Fruit fly (Drosophila melanogaster) whole organism, embryonic: Measurements from ENCODE around the gene CG13653.

Experiments used
- ATbp ChIP-seq: fragments of 200-800 bp; sonication (Bioruptor generic); optimal IDR thresholded peaks from 2 replicates; lab custom pipeline; 2017; ENCODE audit warnings: missing biosample characterization, mild to moderate bottlenecking, missing genetic modification characterization, missing genetic modification reagents
- Atf-2 ChIP-seq: fragments of 200-800 bp; sonication (Bioruptor generic); optimal IDR thresholded peaks from 2 replicates; lab custom pipeline; 2016; ENCODE audit warnings: missing biosample characterization, missing genetic modification characterization
- Awh ChIP-seq: fragments of 200-800 bp; sonication (Bioruptor generic); IDR thresholded peaks from 2 replicates; pipeline ENCODE4, ENCODE4 v1.3.6; 2022; ENCODE audit warnings: missing biosample characterization, missing genetic modification characterization
- CG12769 ChIP-seq: fragments of 200-800 bp; sonication (Bioruptor generic); optimal IDR thresholded peaks from 2 replicates; lab custom pipeline; 2019; ENCODE audit warnings: missing biosample characterization, mild to moderate bottlenecking, missing genetic modification characterization, moderate library complexity
- CG13624 ChIP-seq: fragments of 200-800 bp; sonication (Bioruptor generic); optimal IDR thresholded peaks from 2 replicates; lab custom pipeline; 2016; ENCODE audit warnings: missing biosample characterization, missing genetic modification characterization
- CG13894 ChIP-seq: fragments of 200-800 bp; sonication (Bioruptor generic); optimal IDR thresholded peaks from 3 replicates; lab custom pipeline; 2018; ENCODE audit warnings: missing biosample characterization, mild to moderate bottlenecking, missing genetic modification characterization, moderate library complexity
- CG1602 ChIP-seq: fragments of 200-800 bp; sonication (Bioruptor generic); optimal IDR thresholded peaks from 3 replicates; lab custom pipeline; 2016; ENCODE audit warnings: missing biosample characterization, missing genetic modification characterization
- CG1792 ChIP-seq: fragments of 200-800 bp; sonication (Bioruptor generic); optimal IDR thresholded peaks from 2 replicates; lab custom pipeline; 2016; ENCODE audit warnings: missing biosample characterization, missing genetic modification characterization
- CG18764 ChIP-seq: fragments of 200-800 bp; sonication (Bioruptor generic); optimal IDR thresholded peaks from 3 replicates; lab custom pipeline; 2016; ENCODE audit warnings: missing biosample characterization, missing genetic modification characterization
- CG30020 ChIP-seq: fragments of 200-800 bp; optimal IDR thresholded peaks from 2 replicates; lab custom pipeline; 2019; ENCODE audit warnings: missing biosample characterization, mild to moderate bottlenecking, missing genetic modification characterization, moderate library complexity
- CG31365 ChIP-seq: fragments of 200-800 bp; sonication (Bioruptor generic); optimal IDR thresholded peaks from 2 replicates; lab custom pipeline; 2018; ENCODE audit warnings: missing biosample characterization, mild to moderate bottlenecking, missing genetic modification characterization
- CG3847 ChIP-seq: fragments of 200-800 bp; sonication (Bioruptor generic); IDR thresholded peaks from 2 replicates; pipeline ENCODE4 v1.3.6; 2022; ENCODE audit warnings: missing biosample characterization, missing genetic modification characterization
- CG3995 ChIP-seq: fragments of 200-800 bp; sonication (Bioruptor generic); optimal IDR thresholded peaks from 3 replicates; lab custom pipeline; 2016; ENCODE audit warnings: missing biosample characterization, missing genetic modification characterization
- CG6689 ChIP-seq: fragments of 200-800 bp; sonication (Bioruptor generic); IDR thresholded peaks from 2 replicates; pipeline ENCODE4 v1.3.6; 2022; ENCODE audit warnings: missing biosample characterization, missing genetic modification characterization
- CG8478 ChIP-seq: fragments of >200 bp; optimal IDR thresholded peaks from 2 replicates; lab custom pipeline; 2018
- CG9609 ChIP-seq: fragments of 200-800 bp; sonication (Bioruptor generic); optimal IDR thresholded peaks from 3 replicates; lab custom pipeline; 2016; ENCODE audit warnings: missing biosample characterization, missing genetic modification characterization
- Camta ChIP-seq: fragments of 200-800 bp; sonication (Bioruptor generic); optimal IDR thresholded peaks from 2 replicates; lab custom pipeline; 2016; ENCODE audit warnings: missing biosample characterization, missing genetic modification characterization
- E2f1 ChIP-seq: fragments of 200-800 bp; sonication (Bioruptor generic); IDR thresholded peaks from 2 replicates; pipeline ENCODE4 v1.3.6; 2022; ENCODE audit warnings: missing biosample characterization, missing genetic modification characterization
- Fer1 ChIP-seq: fragments of 200-800 bp; sonication (Bioruptor generic); optimal IDR thresholded peaks from 2 replicates; lab custom pipeline; 2017; ENCODE audit warnings: missing biosample characterization, mild to moderate bottlenecking, missing genetic modification characterization
- HmgZ ChIP-seq: fragments of 200-800 bp; sonication (Bioruptor generic); optimal IDR thresholded peaks from 2 replicates; lab custom pipeline; 2018; ENCODE audit warnings: missing biosample characterization, mild to moderate bottlenecking, missing genetic modification characterization
- Hmr ChIP-seq: fragments of 200-800 bp; sonication (Bioruptor generic); optimal IDR thresholded peaks from 3 replicates; lab custom pipeline; 2017; ENCODE audit warnings: mild to moderate bottlenecking, missing biosample characterization, missing genetic modification reagents, missing genetic modification characterization
- Hr39 ChIP-seq: fragments of >200 bp; optimal IDR thresholded peaks from 2 replicates; lab custom pipeline; 2017
- MTF-1 ChIP-seq: fragments of 200-800 bp; sonication (Bioruptor generic); optimal IDR thresholded peaks from 2 replicates; lab custom pipeline; 2018; ENCODE audit warnings: missing biosample characterization, mild to moderate bottlenecking, missing genetic modification characterization, borderline replicate concordance
- Mes4 ChIP-seq: fragments of 200-800 bp; sonication (Bioruptor generic); optimal IDR thresholded peaks from 2 replicates; lab custom pipeline; 2016; ENCODE audit warnings: missing biosample characterization, missing genetic modification characterization
- NC2β ChIP-seq: fragments of 200-800 bp; sonication (Bioruptor generic); optimal IDR thresholded peaks from 2 replicates; lab custom pipeline; 2016; ENCODE audit warnings: missing biosample characterization, missing genetic modification characterization
- Neu2 ChIP-seq: fragments of 200-800 bp; sonication (Bioruptor generic); optimal IDR thresholded peaks from 3 replicates; lab custom pipeline; 2016; ENCODE audit warnings: missing biosample characterization, missing genetic modification characterization, borderline replicate concordance
- Ssrp ChIP-seq: fragments of 200-800 bp; sonication (Bioruptor generic); optimal IDR thresholded peaks from 2 replicates; lab custom pipeline; 2018; ENCODE audit warnings: missing biosample characterization, mild to moderate bottlenecking, missing genetic modification characterization, moderate library complexity
- Vsx1 ChIP-seq: fragments of 200-800 bp; sonication (Bioruptor generic); optimal IDR thresholded peaks from 2 replicates; lab custom pipeline; 2017; ENCODE audit warnings: missing biosample characterization, mild to moderate bottlenecking, missing genetic modification characterization, missing genetic modification reagents
- bbx ChIP-seq: fragments of 200-800 bp; sonication (Bioruptor generic); IDR thresholded peaks from 2 replicates; pipeline ENCODE4 v1.3.6; 2022; ENCODE audit warnings: missing biosample characterization, missing genetic modification characterization; ENCODE audit not compliant: partially characterized antibody
- bcd ChIP-seq: fragments of 200-800 bp; sonication (Bioruptor generic); optimal IDR thresholded peaks from 2 replicates; lab custom pipeline; 2017; ENCODE audit warnings: missing biosample characterization, mild to moderate bottlenecking, missing genetic modification characterization
- bigmax ChIP-seq: fragments of 200-800 bp; sonication (Bioruptor generic); optimal IDR thresholded peaks from 2 replicates; lab custom pipeline; 2018; ENCODE audit warnings: missing biosample characterization, mild to moderate bottlenecking, missing genetic modification characterization
- cato ChIP-seq: fragments of 200-800 bp; sonication (Bioruptor generic); optimal IDR thresholded peaks from 2 replicates; lab custom pipeline; 2016; ENCODE audit warnings: missing biosample characterization, missing genetic modification characterization, borderline replicate concordance
- corto ChIP-seq: fragments of 200-800 bp; sonication (Bioruptor generic); optimal IDR thresholded peaks from 2 replicates; lab custom pipeline; 2016; ENCODE audit warnings: missing biosample characterization, mild to moderate bottlenecking, missing genetic modification characterization, moderate library complexity
- fu2 ChIP-seq: fragments of 200-800 bp; sonication (Bioruptor generic); optimal IDR thresholded peaks from 2 replicates; lab custom pipeline; 2016; ENCODE audit warnings: missing biosample characterization, missing genetic modification characterization
- hbn ChIP-seq: fragments of 200-800 bp; sonication (Bioruptor generic); IDR thresholded peaks from 2 replicates; pipeline ENCODE4 v1.3.6; 2022; ENCODE audit warnings: missing biosample characterization, missing genetic modification characterization; ENCODE audit not compliant: partially characterized antibody
- hkb ChIP-seq, 2 experiments: fragments of 200-800 bp in 1 of 2; fragments of >200 bp in 1 of 2; sonication (Bioruptor generic) in 1 of 2; IDR thresholded peaks in 1 of 2; optimal IDR thresholded peaks in 1 of 2; 2 replicates each; pipeline versions ENCODE4 v1.3.6 to Lab custom; 2017 to 2022; ENCODE audit warnings: missing biosample characterization in 1 of 2, missing genetic modification characterization in 1 of 2
- jigr1 ChIP-seq: fragments of 200-800 bp; sonication (Bioruptor generic); IDR thresholded peaks from 3 replicates; pipeline ENCODE4 v1.3.6; 2022; ENCODE audit warnings: missing biosample characterization, missing genetic modification characterization
- kah ChIP-seq: fragments of 200-800 bp; sonication (Bioruptor generic); optimal IDR thresholded peaks from 2 replicates; lab custom pipeline; 2018; ENCODE audit warnings: missing biosample characterization, mild to moderate bottlenecking, missing genetic modification characterization
- mirr ChIP-seq: fragments of 200-800 bp; sonication (Bioruptor generic); optimal IDR thresholded peaks from 3 replicates; lab custom pipeline; 2018; ENCODE audit warnings: missing biosample characterization, mild to moderate bottlenecking, missing genetic modification characterization
- onecut ChIP-seq: fragments of 200-800 bp; sonication (Bioruptor generic); IDR thresholded peaks from 2 replicates; pipeline ENCODE4 v1.3.6; 2022; ENCODE audit warnings: missing biosample characterization, missing genetic modification characterization
- pros ChIP-seq: fragments of 200-800 bp; sonication (Bioruptor generic); optimal IDR thresholded peaks from 3 replicates; lab custom pipeline; 2019; ENCODE audit warnings: missing biosample characterization, mild to moderate bottlenecking, missing genetic modification characterization, moderate library complexity
- run ChIP-seq: fragments of 200-800 bp; sonication (Bioruptor generic); optimal IDR thresholded peaks from 3 replicates; lab custom pipeline; 2018; ENCODE audit warnings: missing biosample characterization, mild to moderate bottlenecking, missing genetic modification characterization
- sc ChIP-seq, 3 experiments: fragments of >200 bp in 2 of 3; fragments of 200-800 bp in 1 of 3; sonication (Bioruptor generic) in 1 of 3; optimal IDR thresholded peaks; 2 replicates in 2 of 3; 3 replicates in 1 of 3; lab custom pipeline; 2017; ENCODE audit warnings: mild to moderate bottlenecking in 1 of 3, missing biosample characterization in 1 of 3, missing genetic modification characterization in 1 of 3, missing genetic modification reagents in 1 of 3
- sd ChIP-seq: fragments of 200-800 bp; sonication (Bioruptor generic); optimal IDR thresholded peaks from 3 replicates; lab custom pipeline; 2018; ENCODE audit warnings: missing biosample characterization, mild to moderate bottlenecking, missing genetic modification characterization, moderate library complexity
- sens-2 ChIP-seq: fragments of 200-800 bp; sonication (Bioruptor generic); IDR thresholded peaks from 2 replicates; pipeline ENCODE4 v1.3.6; 2022; ENCODE audit warnings: missing biosample characterization, missing genetic modification characterization
- sima ChIP-seq: fragments of 200-800 bp; sonication (Bioruptor generic); optimal IDR thresholded peaks from 2 replicates; lab custom pipeline; 2016; ENCODE audit warnings: missing biosample characterization, missing genetic modification characterization
- tna ChIP-seq: fragments of 200-800 bp; sonication (Bioruptor generic); IDR thresholded peaks from 2 replicates; pipeline ENCODE4 v1.3.6; 2022; ENCODE audit warnings: missing biosample characterization, missing genetic modification characterization; ENCODE audit not compliant: partially characterized antibody
- wek ChIP-seq: fragments of 200-800 bp; sonication (Bioruptor generic); optimal IDR thresholded peaks from 3 replicates; lab custom pipeline; 2018; ENCODE audit warnings: missing biosample characterization, mild to moderate bottlenecking, missing genetic modification characterization, moderate library complexity

The CG13653 gene

DNA sequence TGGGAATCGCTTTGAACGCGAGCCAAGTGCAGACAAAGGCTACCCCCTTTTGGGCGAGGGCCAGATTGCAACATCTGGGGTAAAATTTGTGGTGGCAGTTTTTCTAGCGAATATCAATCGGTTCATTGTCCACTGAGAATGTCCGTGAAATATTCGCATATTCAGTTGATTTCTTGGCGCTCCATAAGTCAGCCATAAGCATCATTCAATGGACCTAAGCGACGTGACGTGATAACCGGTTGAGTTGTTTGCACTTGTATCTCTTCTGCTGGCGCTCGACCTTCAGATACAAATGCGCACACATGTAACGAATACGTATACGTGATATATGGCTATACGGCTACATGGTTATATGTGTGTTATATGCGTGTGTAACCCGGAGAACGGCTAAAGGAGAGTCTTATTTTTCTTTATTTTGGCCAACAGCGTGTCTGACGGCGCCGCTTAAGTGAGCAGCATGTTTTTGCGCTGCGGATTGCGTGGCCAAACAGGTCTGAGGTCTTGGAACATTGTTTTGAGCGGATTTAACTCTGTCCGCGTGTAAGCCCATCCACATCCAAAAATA is 10.2 kb downstream of the CG13653 start (continued):
- TF ChIP-seq CG13894 (tag; lab: Kevin White, UChicago), result peak; percentile 82
- TF ChIP-seq sens-2 (GFP tag; lab: Robert Waterston, UW), result no peak
- no peak for TF ChIP-seq fu2
- no peak for TF ChIP-seq HmgZ (tag; lab: Kevin White, UChicago)
- no peak for TF ChIP-seq MTF-1
- peak; percentile 2 for TF ChIP-seq pros (GFP tag; lab: Kevin White, UChicago)
- TF ChIP-seq hkb (optimal IDR thresholded peaks at IDR 0.05; lab: Kevin White, UChicago), result no peak
- TF ChIP-seq hkb (GFP tag; IDR thresholded peaks at IDR 0.05; lab: Robert Waterston, UW), result 0 out of 2 replicates have a peak, but pooled peaks have one; percentile 17
- no peak for TF ChIP-seq Ssrp (tag; lab: Kevin White, UChicago)
- no peak for TF ChIP-seq onecut
- no peak for TF ChIP-seq Atf-2
- TF ChIP-seq sd, result peak; percentile 38
- TF ChIP-seq sc (optimal IDR thresholded peaks at IDR 0.05; lab: Kevin White, UChicago), result no peak
- TF ChIP-seq sc (GFP tag; optimal IDR thresholded peaks at IDR 0.05; lab: Kevin White, UChicago), result no peak

DNA sequence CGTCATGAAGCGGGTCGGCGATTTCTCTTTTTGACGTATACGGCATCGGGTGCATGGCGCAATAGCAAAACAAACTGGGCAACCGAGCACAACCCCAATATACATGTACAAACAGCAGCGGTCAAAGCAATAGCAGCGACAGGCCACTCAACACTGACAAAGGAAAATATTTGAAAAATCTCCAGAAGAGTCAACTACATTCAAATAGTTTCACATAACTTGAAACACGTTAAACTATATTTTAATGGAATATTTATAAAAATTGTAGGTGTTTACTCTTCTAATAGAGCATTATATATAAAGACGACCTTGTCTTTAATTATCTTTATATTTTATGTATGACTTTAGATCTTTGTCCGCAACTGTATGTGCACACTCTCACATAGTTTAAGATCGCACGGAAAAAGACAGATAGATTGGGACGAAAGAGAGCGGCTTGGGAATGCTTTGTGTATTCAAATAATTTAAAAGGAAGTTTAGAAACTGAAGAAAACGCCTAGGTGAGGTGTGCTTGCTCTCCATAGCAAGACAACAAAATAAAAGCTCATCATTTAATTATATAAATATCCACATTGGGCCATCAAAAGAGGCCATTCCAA is 12.2 kb downstream of the CG13653 start:
- peak; percentile 55 for TF ChIP-seq CG1602
- TF ChIP-seq CG9609 (GFP tag; lab: Kevin White, UChicago), result no peak
- TF ChIP-seq ATbp (GFP tag; lab: Kevin White, UChicago), result peak; percentile 78
- no peak for TF ChIP-seq CG3995 (GFP tag; lab: Kevin White, UChicago)
- TF ChIP-seq sima (GFP tag; lab: Kevin White, UChicago), result no peak
- TF ChIP-seq E2f1 (GFP tag; lab: Robert Waterston, UW), result peak; percentile 53
- no peak for TF ChIP-seq cato (GFP tag; lab: Kevin White, UChicago)
- TF ChIP-seq jigr1 (GFP tag; lab: Robert Waterston, UW), result no peak
- TF ChIP-seq bigmax (GFP tag; lab: Kevin White, UChicago), result no peak
- no peak for TF ChIP-seq CG1792
- peak; percentile 40 for TF ChIP-seq Camta (GFP tag; lab: Kevin White, UChicago)
- peak; percentile 70 for TF ChIP-seq Awh
- no peak for TF ChIP-seq CG30020 (tag; lab: Kevin White, UChicago)
- peak; percentile 27 for TF ChIP-seq CG12769 (tag; lab: Kevin White, UChicago)
- TF ChIP-seq CG3847 (GFP tag; lab: Robert Waterston, UW), result peak; percentile 54; the same call in 1 of the 2 replicates
- TF ChIP-seq Neu2 (GFP tag; lab: Kevin White, UChicago), result no peak
- peak; percentile 74 for TF ChIP-seq Hmr
- TF ChIP-seq NC2β (GFP tag; lab: Kevin White, UChicago), result no peak
- TF ChIP-seq CG18764 (GFP tag; lab: Kevin White, UChicago), result peak; percentile 19
- no peak for TF ChIP-seq Hr39 (lab: Kevin White, UChicago)
- peak; percentile 68 for TF ChIP-seq onecut
- no peak for TF ChIP-seq CG31365 (tag; lab: Kevin White, UChicago)
- peak; percentile 69 for TF ChIP-seq bcd (GFP tag; lab: Kevin White, UChicago)
- peak; percentile 82 for TF ChIP-seq CG6689
- TF ChIP-seq hbn (GFP tag; lab: Robert Waterston, UW), result no peak
- TF ChIP-seq kah (GFP tag; lab: Kevin White, UChicago), result peak; percentile 42
- TF ChIP-seq mirr (GFP tag; lab: Kevin White, UChicago), result no peak
- TF ChIP-seq run (tag; lab: Kevin White, UChicago), result peak; percentile 73
- peak; percentile 44 for TF ChIP-seq wek (GFP tag; lab: Kevin White, UChicago)
- TF ChIP-seq Vsx1 (GFP tag; lab: Kevin White, UChicago), result peak; percentile 56
- peak; percentile 78 for TF ChIP-seq Fer1 (GFP tag; lab: Kevin White, UChicago)
- TF ChIP-seq tna (GFP tag; lab: Robert Waterston, UW), result no peak
- TF ChIP-seq CG13624 (GFP tag; lab: Kevin White, UChicago), result no peak
- no peak for TF ChIP-seq fu2
- TF ChIP-seq Mes4 (GFP tag; lab: Kevin White, UChicago), result peak; percentile 36
- TF ChIP-seq bbx, result no peak
- TF ChIP-seq corto (GFP tag; lab: Kevin White, UChicago), result no peak
- TF ChIP-seq CG8478 (lab: Kevin White, UChicago), result no peak
